Worm (Caenorhabditis elegans): Measurements from ENCODE around the gene glb-10.

glb-10 gene

ce11 chrII:6328672-6329071, 19.6 kb upstream of the glb-10 start (continued):
- TF ChIP-seq mxl-2 (GFP tag; conservative IDR thresholded peaks at IDR 0.05) (no peak), nhr-76 (tag; optimal IDR thresholded peaks at IDR 0.05) (no peak), ceh-82 (tag; optimal IDR thresholded peaks at IDR 0.05) (no peak), zip-11 (GFP tag; IDR thresholded peaks at IDR 0.05) (no peak), snpc-1.2 (GFP tag; IDR thresholded peaks at IDR 0.05) (no peak), F37D6.2 (tag; optimal IDR thresholded peaks at IDR 0.05) (no peak), spr-1 (tag; optimal IDR thresholded peaks at IDR 0.05) (no peak), set-16 (GFP tag; IDR thresholded peaks at IDR 0.05) (no peak), daf-16 (GFP tag; optimal IDR thresholded peaks at IDR 0.05) (peak in 1 of 2 experiments; percentile 9), daf-16 (tag; optimal IDR thresholded peaks at IDR 0.05) (peak; percentile 62), aly-2 (tag; optimal IDR thresholded peaks at IDR 0.05) (no peak), ceh-44 (GFP tag; IDR thresholded peaks at IDR 0.05) (no peak), pha-4 (GFP tag; IDR thresholded peaks at IDR 0.05) (no peak), pha-4 (tag; optimal IDR thresholded peaks at IDR 0.05) (no peak), fos-1 (tag; optimal IDR thresholded peaks at IDR 0.05) (no peak), fkh-10 (GFP tag; optimal IDR thresholded peaks at IDR 0.05) (no peak), zip-2 (tag; optimal IDR thresholded peaks at IDR 0.05) (no peak), sdz-12 (GFP tag; optimal IDR thresholded peaks at IDR 0.05) (no peak), D1046.2 (GFP tag; IDR thresholded peaks at IDR 0.05) (no peak), vab-7 (GFP tag; IDR thresholded peaks at IDR 0.05) (no peak), skn-1 (tag; optimal IDR thresholded peaks at IDR 0.05) (no peak), snpc-4 (tag; optimal IDR thresholded peaks at IDR 0.05) (no peak), lsy-2 (tag; optimal IDR thresholded peaks at IDR 0.05) (no peak), Y5F2A.4 (GFP tag; optimal IDR thresholded peaks at IDR 0.05) (no peak), zfp-3 (GFP tag; conservative IDR thresholded peaks at IDR 0.05) (no peak), ZK337.2 (GFP tag; IDR thresholded peaks at IDR 0.05) (no peak), mdl-1 (tag; optimal IDR thresholded peaks at IDR 0.05) (no peak), ZK546.5 (tag; optimal IDR thresholded peaks at IDR 0.05) (no peak)

- no peak for TF ChIP-seq F26F4.8 (GFP tag; conservative IDR thresholded peaks at IDR 0.05)
- no peak for TF ChIP-seq F10B5.3 (tag; optimal IDR thresholded peaks at IDR 0.05)
- TF ChIP-seq snpc-4 (tag; optimal IDR thresholded peaks at IDR 0.05) = no peak
- no peak for TF ChIP-seq ces-1 (GFP tag; optimal IDR thresholded peaks at IDR 0.05)
- TF ChIP-seq snpc-1.2 (GFP tag; IDR thresholded peaks at IDR 0.05) = no peak
- no peak for TF ChIP-seq ama-1 (optimal IDR thresholded peaks at IDR 0.05)
- TF ChIP-seq nhr-77 (tag; optimal IDR thresholded peaks at IDR 0.05) = peak; percentile 63
- TF ChIP-seq T20F7.1 (GFP tag; optimal IDR thresholded peaks at IDR 0.05) = peak; percentile 56
- no peak for TF ChIP-seq ctbp-1 (GFP tag; IDR thresholded peaks at IDR 0.05)
- no peak for TF ChIP-seq egl-43 (GFP tag; IDR thresholded peaks at IDR 0.05)
- no peak for TF ChIP-seq fkh-10 (GFP tag; optimal IDR thresholded peaks at IDR 0.05)
- TF ChIP-seq ceh-32 (tag; optimal IDR thresholded peaks at IDR 0.05; ENCODE audit: poor library complexity) = no peak
- peak; percentile 60 for TF ChIP-seq nhr-102 (tag; optimal IDR thresholded peaks at IDR 0.05)
- peak; percentile 32 for TF ChIP-seq mes-2 (tag; optimal IDR thresholded peaks at IDR 0.05; ENCODE audit: poor library complexity, severe bottlenecking)
- TF ChIP-seq arid-1 (GFP tag; conservative IDR thresholded peaks at IDR 0.05) = no peak
- no peak for TF ChIP-seq skn-1 (tag; optimal IDR thresholded peaks at IDR 0.05)
- no peak for TF ChIP-seq lim-7 (GFP tag; IDR thresholded peaks at IDR 0.05)
- no peak for TF ChIP-seq zip-11 (GFP tag; IDR thresholded peaks at IDR 0.05)
- TF ChIP-seq aha-1 (tag) = no peak
- no peak for TF ChIP-seq zfp-2 (tag; optimal IDR thresholded peaks at IDR 0.05)
- TF ChIP-seq daf-16 (GFP tag; optimal IDR thresholded peaks at IDR 0.05) = peak in 1 of 2 experiments; percentile 55
- TF ChIP-seq daf-16 (tag; optimal IDR thresholded peaks at IDR 0.05) = peak; percentile 59
- TF ChIP-seq saeg-2 (GFP tag; IDR thresholded peaks at IDR 0.05) = 0 out of 2 replicates have a peak, but pooled peaks have one; percentile 58
- peak; percentile 70 for TF ChIP-seq mxl-3 (GFP tag; optimal IDR thresholded peaks at IDR 0.05)
- TF ChIP-seq nhr-111 (GFP tag; optimal IDR thresholded peaks at IDR 0.05) = no peak
- TF ChIP-seq tag-97 (GFP tag; IDR thresholded peaks at IDR 0.05) = no peak
- no peak for TF ChIP-seq F49E8.2 (tag; optimal IDR thresholded peaks at IDR 0.05; ENCODE audit: borderline replicate concordance)
- no peak for TF ChIP-seq vab-7 (GFP tag; IDR thresholded peaks at IDR 0.05)
- no peak for TF ChIP-seq mdt-29 (GFP tag; IDR thresholded peaks at IDR 0.05)
- no peak for TF ChIP-seq mdl-1 (tag; optimal IDR thresholded peaks at IDR 0.05)
- TF ChIP-seq nhr-6 (tag; optimal IDR thresholded peaks at IDR 0.05) = no peak
- no peak for TF ChIP-seq ceh-20 (GFP tag; IDR thresholded peaks at IDR 0.05)
- TF ChIP-seq nhr-10 (tag; optimal IDR thresholded peaks at IDR 0.05) = no peak
Observed at ce11 chrII:6327317-6327716, 18.2 kb upstream of the glb-10 start.
